Fruit fly (Drosophila melanogaster) Kc167 (cell line): ENCODE data around the gene CG7785.

Experiments used
- Myc ChIP-seq: fragments of >200 bp; optimal IDR thresholded peaks from 2 replicates; lab custom pipeline; 2017; ENCODE audit warnings: missing external identifiers
- Sin3A ChIP-seq: fragments of >200 bp; optimal IDR thresholded peaks from 2 replicates; lab custom pipeline; 2018; ENCODE audit warnings: missing external identifiers
- h ChIP-seq: fragments of >200 bp; optimal IDR thresholded peaks from 3 replicates; lab custom pipeline; 2018; ENCODE audit warnings: missing external identifiers
- insv ChIP-seq: fragments of >200 bp; optimal IDR thresholded peaks from 3 replicates; lab custom pipeline; 2018; ENCODE audit warnings: missing external identifiers

- TF ChIP-seq Sin3A (lab: Kevin White, UChicago) (no peak), insv (no peak), h (lab: Kevin White, UChicago) (no peak), Myc (no peak)
Measured at dm6 chr3R:18050585-18050984, 29.2 kb downstream of the CG7785 start.
